Fruit fly (Drosophila melanogaster) whole organism, adult: Measurements from ENCODE around the gene TwdlE.

Experiments used
- CG11617 ChIP-seq: fragments of 200-800 bp; sonication (Bioruptor generic); optimal IDR thresholded peaks from 2 replicates; lab custom pipeline; 2017; ENCODE audit warnings: mild to moderate bottlenecking, missing biosample characterization, missing genetic modification reagents, missing genetic modification characterization
- CG12768 ChIP-seq: fragments of 200-800 bp; sonication (Bioruptor generic); optimal IDR thresholded peaks from 2 replicates; lab custom pipeline; 2017; ENCODE audit warnings: missing biosample characterization, missing genetic modification characterization, mild to moderate bottlenecking, moderate library complexity, missing genetic modification reagents
- CG14711 ChIP-seq: fragments of 200-800 bp; sonication (Bioruptor generic); optimal IDR thresholded peaks from 2 replicates; lab custom pipeline; 2018; ENCODE audit warnings: missing biosample characterization, mild to moderate bottlenecking, missing genetic modification characterization, moderate library complexity
- CG1620 ChIP-seq: fragments of 200-800 bp; sonication (Bioruptor generic); optimal IDR thresholded peaks from 2 replicates; lab custom pipeline; 2016; ENCODE audit warnings: missing biosample characterization, missing genetic modification characterization
- CG33017 ChIP-seq: fragments of 200-800 bp; sonication (Bioruptor generic); optimal IDR thresholded peaks from 2 replicates; lab custom pipeline; 2018; ENCODE audit warnings: missing biosample characterization, mild to moderate bottlenecking, missing genetic modification characterization, moderate library complexity
- CG5204 ChIP-seq: fragments of 200-800 bp; sonication (Bioruptor generic); optimal IDR thresholded peaks from 2 replicates; lab custom pipeline; 2016; ENCODE audit warnings: missing biosample characterization, missing genetic modification characterization
- CG7045 ChIP-seq: fragments of 200-800 bp; sonication (Bioruptor generic); optimal IDR thresholded peaks from 2 replicates; lab custom pipeline; 2017; ENCODE audit warnings: missing biosample characterization, mild to moderate bottlenecking, missing genetic modification characterization
- CG7101 ChIP-seq: fragments of 200-800 bp; sonication (Bioruptor generic); optimal IDR thresholded peaks from 2 replicates; lab custom pipeline; 2018; ENCODE audit warnings: missing biosample characterization, mild to moderate bottlenecking, missing genetic modification characterization, moderate library complexity
- Clk ChIP-seq: fragments of 200-800 bp; sonication (Bioruptor generic); optimal IDR thresholded peaks from 2 replicates; lab custom pipeline; 2017; ENCODE audit warnings: missing biosample characterization, missing genetic modification characterization
- Crg-1 ChIP-seq: fragments of 200-800 bp; sonication (Bioruptor generic); optimal IDR thresholded peaks from 2 replicates; lab custom pipeline; 2016; ENCODE audit warnings: missing biosample characterization, missing genetic modification characterization
- Hr96 ChIP-seq: fragments of 200-800 bp; sonication (Bioruptor generic); optimal IDR thresholded peaks from 2 replicates; lab custom pipeline; 2016; ENCODE audit warnings: missing biosample characterization, missing genetic modification characterization
- Mnt ChIP-seq: fragments of 200-800 bp; sonication (Bioruptor generic); optimal IDR thresholded peaks from 2 replicates; lab custom pipeline; 2016; ENCODE audit warnings: missing biosample characterization, mild to moderate bottlenecking, missing genetic modification characterization
- bab1 ChIP-seq: fragments of 200-800 bp; sonication (Bioruptor generic); optimal IDR thresholded peaks from 3 replicates; lab custom pipeline; 2019; ENCODE audit warnings: missing biosample characterization, mild to moderate bottlenecking, missing genetic modification characterization, moderate library complexity
- cic ChIP-seq: fragments of 200-800 bp; sonication (Bioruptor generic); optimal IDR thresholded peaks from 2 replicates; lab custom pipeline; 2017; ENCODE audit warnings: missing biosample characterization, mild to moderate bottlenecking, missing genetic modification characterization, moderate library complexity
- cnc ChIP-seq, 2 experiments: fragments of >200 bp; optimal IDR thresholded peaks; 2 replicates each; lab custom pipeline; 2017
- kay ChIP-seq: fragments of 200-800 bp; sonication (Bioruptor generic); peaks from one replicate; lab custom pipeline; 2016; ENCODE audit warnings: missing biosample characterization, missing genetic modification characterization, borderline replicate concordance
- ovo ChIP-seq: fragments of 200-800 bp; sonication (Bioruptor generic); optimal IDR thresholded peaks from 2 replicates; lab custom pipeline; 2016; ENCODE audit warnings: missing biosample characterization, missing genetic modification characterization
- pad ChIP-seq: fragments of 200-800 bp; sonication (Bioruptor generic); optimal IDR thresholded peaks from 3 replicates; lab custom pipeline; 2017; ENCODE audit warnings: missing biosample characterization, missing genetic modification characterization, mild to moderate bottlenecking, moderate library complexity, missing genetic modification reagents
- tj ChIP-seq: fragments of 200-800 bp; sonication (Bioruptor generic); optimal IDR thresholded peaks from 3 replicates; lab custom pipeline; 2017; ENCODE audit warnings: missing biosample characterization, mild to moderate bottlenecking, missing genetic modification characterization, moderate library complexity
- toe ChIP-seq: fragments of 200-800 bp; sonication (Bioruptor generic); optimal IDR thresholded peaks from 2 replicates; lab custom pipeline; 2016; ENCODE audit warnings: missing biosample characterization, missing genetic modification characterization

TwdlE gene

DNA sequence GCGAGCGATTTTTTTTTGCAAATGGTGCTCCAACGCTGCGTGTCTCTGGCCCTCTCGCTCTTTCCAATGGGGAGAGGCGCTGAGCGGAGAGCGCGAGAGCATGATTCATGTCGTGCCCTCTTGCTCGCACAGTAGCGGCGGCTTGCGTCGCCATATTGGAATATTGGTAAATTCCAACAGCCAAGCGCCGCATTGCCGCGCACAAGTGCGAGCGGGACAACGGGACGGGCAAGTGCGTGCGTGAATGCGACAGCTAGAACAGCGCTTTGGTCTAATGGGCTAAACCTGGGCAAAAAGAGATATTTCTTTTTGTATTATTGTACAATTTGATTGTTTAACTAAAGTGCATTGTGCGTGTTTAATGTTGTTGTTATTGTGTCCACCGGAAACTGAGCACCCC lies 32.4 kb downstream of the TwdlE start:
- TF ChIP-seq CG14711 (tag; lab: Kevin White, UChicago), result no peak
- TF ChIP-seq kay (GFP tag; lab: Kevin White, UChicago), result peak; percentile 100
- TF ChIP-seq CG12768 (GFP tag; lab: Kevin White, UChicago), result peak; percentile 50
- TF ChIP-seq CG1620 (GFP tag; lab: Kevin White, UChicago), result no peak
- TF ChIP-seq CG7045, result peak; percentile 19
- no peak for TF ChIP-seq CG11617 (GFP tag; lab: Kevin White, UChicago)
- no peak for TF ChIP-seq cnc (optimal IDR thresholded peaks at IDR 0.05; lab: Kevin White, UChicago)
- TF ChIP-seq Hr96 (GFP tag; lab: Kevin White, UChicago), result peak; percentile 26
- TF ChIP-seq cic (GFP tag; lab: Kevin White, UChicago), result peak; percentile 39
- peak; percentile 81 for TF ChIP-seq pad
- no peak for TF ChIP-seq CG7101 (tag; lab: Kevin White, UChicago)
- TF ChIP-seq tj, result peak; percentile 34
- TF ChIP-seq CG5204 (GFP tag; lab: Kevin White, UChicago), result no peak
- TF ChIP-seq bab1 (GFP tag; lab: Kevin White, UChicago), result no peak
- peak; percentile 57 for TF ChIP-seq ovo (GFP tag; lab: Kevin White, UChicago)
- TF ChIP-seq Crg-1 (GFP tag; lab: Kevin White, UChicago), result no peak
- TF ChIP-seq toe (GFP tag; lab: Kevin White, UChicago), result no peak
- TF ChIP-seq Clk (GFP tag; lab: Kevin White, UChicago), result peak; percentile 45
- peak; percentile 50 for TF ChIP-seq Mnt (GFP tag; lab: Kevin White, UChicago)
- TF ChIP-seq CG33017, result no peak

DNA sequence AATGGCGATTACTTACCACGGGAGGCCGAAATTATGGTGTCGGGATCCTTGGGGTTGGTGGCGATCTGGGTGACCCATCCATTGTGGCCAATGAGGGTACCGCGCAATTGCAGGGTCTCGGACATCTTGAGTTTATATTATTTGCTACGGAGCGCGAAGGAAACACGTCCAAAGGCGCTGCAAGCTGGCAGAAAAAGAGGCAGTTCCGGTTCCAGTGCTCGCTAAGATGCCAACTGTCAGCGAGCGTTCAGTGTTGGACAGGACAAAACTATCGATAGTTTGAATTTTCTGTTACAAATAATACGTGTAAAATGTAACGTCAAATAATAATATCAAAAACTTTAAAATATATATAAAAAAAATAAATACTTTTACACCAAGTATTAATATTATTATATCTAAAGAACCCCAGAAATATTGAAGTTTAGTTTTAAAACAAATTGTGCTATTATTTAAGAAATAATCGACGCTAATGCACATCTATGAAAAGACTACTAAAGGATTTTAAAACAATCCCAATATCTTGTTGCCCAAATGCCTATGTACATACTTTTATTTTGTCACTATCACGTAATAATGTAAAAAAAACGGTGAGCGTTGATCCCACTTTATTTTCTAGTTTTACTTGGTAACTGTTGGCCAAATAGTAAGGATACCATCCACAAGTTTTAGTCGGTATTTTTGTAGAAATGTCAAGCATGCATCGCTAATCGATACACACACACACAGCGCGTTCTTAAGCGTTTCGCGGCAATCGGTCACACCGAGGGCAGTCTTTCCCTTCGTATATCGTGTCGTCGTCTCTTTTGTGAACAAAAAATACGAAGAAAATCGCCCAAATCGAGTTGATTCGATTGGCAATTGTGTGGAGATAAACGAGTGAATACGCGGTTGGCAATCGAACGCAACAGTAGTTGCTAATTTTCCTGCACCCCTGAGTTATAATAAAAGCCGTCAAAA lies 33.3 kb downstream of the TwdlE start, which contains the start of the genes Rack1 and mts:
TSS of gene Rack1 (minus strand) at position 271 of the 960 bp plus-strand sequence.
TSS of gene mts (plus strand) at position 606 of the 960 bp plus-strand sequence.
- TF ChIP-seq Crg-1 (GFP tag; lab: Kevin White, UChicago) (peak; percentile 96), tj (peak; percentile 82), bab1 (GFP tag; lab: Kevin White, UChicago) (peak; percentile 74), CG12768 (GFP tag; lab: Kevin White, UChicago) (peak; percentile 93), cnc (optimal IDR thresholded peaks at IDR 0.05; lab: Kevin White, UChicago) (no peak), Clk (GFP tag; lab: Kevin White, UChicago) (peak; percentile 84), CG14711 (tag; lab: Kevin White, UChicago) (peak; percentile 75), CG7101 (tag; lab: Kevin White, UChicago) (peak; percentile 94), cic (GFP tag; lab: Kevin White, UChicago) (peak; percentile 48), CG5204 (GFP tag; lab: Kevin White, UChicago) (no peak), ovo (GFP tag; lab: Kevin White, UChicago) (peak; percentile 94), Hr96 (GFP tag; lab: Kevin White, UChicago) (peak; percentile 85), CG7045 (peak; percentile 87), CG1620 (GFP tag; lab: Kevin White, UChicago) (peak; percentile 88), kay (GFP tag; lab: Kevin White, UChicago) (peak; percentile 84), CG33017 (peak; percentile 85), CG11617 (GFP tag; lab: Kevin White, UChicago) (peak; percentile 92), Mnt (GFP tag; lab: Kevin White, UChicago) (peak; percentile 94), pad (peak; percentile 82), toe (GFP tag; lab: Kevin White, UChicago) (peak; percentile 80)

DNA sequence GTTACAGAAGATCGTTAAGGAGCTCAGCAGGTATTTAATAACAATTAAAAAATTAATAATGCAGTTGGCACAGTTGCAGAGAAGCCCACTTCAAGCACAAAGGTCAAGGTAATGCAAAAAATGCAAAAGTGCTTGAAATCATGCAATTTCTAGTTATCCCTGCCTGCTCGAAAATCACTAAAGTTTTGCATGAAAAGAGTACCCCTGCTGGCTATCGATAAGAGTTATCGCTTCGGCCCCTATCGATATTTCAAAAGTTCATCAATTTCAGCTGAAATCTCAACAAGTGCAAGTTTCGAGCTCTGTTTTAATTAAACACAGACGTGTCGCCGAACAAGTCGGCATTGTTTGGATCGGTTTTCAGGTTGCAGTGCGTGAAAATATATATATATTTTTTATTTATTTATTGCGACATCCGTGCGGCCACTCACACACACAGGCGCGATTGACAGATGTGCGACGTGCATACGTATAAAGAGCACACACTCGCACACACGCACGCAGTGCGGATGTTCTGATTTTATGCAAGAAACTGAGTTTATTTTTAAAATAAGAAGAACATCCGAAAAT lies 39.3 kb downstream of the TwdlE start:
- peak; percentile 55 for TF ChIP-seq bab1 (GFP tag; lab: Kevin White, UChicago)
- peak; percentile 20 for TF ChIP-seq CG12768 (GFP tag; lab: Kevin White, UChicago)
- peak; percentile 20 for TF ChIP-seq CG14711 (tag; lab: Kevin White, UChicago)
- TF ChIP-seq Mnt (GFP tag; lab: Kevin White, UChicago), result peak; percentile 39
- peak; percentile 63 for TF ChIP-seq CG1620 (GFP tag; lab: Kevin White, UChicago)
- peak; percentile 68 for TF ChIP-seq Hr96 (GFP tag; lab: Kevin White, UChicago)
- no peak for TF ChIP-seq Clk (GFP tag; lab: Kevin White, UChicago)
- no peak for TF ChIP-seq ovo (GFP tag; lab: Kevin White, UChicago)
- no peak for TF ChIP-seq CG5204 (GFP tag; lab: Kevin White, UChicago)
- TF ChIP-seq pad, result no peak
- TF ChIP-seq Crg-1 (GFP tag; lab: Kevin White, UChicago), result peak; percentile 32
- TF ChIP-seq cic (GFP tag; lab: Kevin White, UChicago), result peak; percentile 13
- TF ChIP-seq CG7045, result peak; percentile 12
- TF ChIP-seq tj, result peak; percentile 16
- no peak for TF ChIP-seq cnc (optimal IDR thresholded peaks at IDR 0.05; lab: Kevin White, UChicago)
- TF ChIP-seq kay (GFP tag; lab: Kevin White, UChicago), result no peak
- TF ChIP-seq CG7101 (tag; lab: Kevin White, UChicago), result no peak
- peak; percentile 50 for TF ChIP-seq CG11617 (GFP tag; lab: Kevin White, UChicago)
- no peak for TF ChIP-seq CG33017
- TF ChIP-seq toe (GFP tag; lab: Kevin White, UChicago), result peak; percentile 81

DNA sequence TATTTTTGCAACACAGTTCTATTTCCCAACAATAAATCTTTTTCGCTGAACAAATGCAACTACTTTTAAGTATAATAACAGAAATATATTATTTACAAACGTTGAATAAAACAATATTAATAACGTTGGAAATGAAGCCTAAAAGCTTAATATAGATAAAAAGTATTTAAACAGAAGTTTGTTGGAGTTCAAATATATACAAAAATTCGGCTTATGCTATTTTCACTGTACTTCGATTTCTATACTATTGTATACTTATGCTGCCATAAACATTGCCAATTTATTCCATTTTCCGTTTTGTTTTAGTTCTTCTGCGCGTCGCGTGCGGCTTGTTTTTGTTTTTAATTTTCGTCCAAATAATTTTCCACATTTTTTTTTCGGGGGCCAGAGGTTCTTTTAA lies 39.8 kb downstream of the TwdlE start, which contains the start of gene CG7115:
TSS of gene CG7115 (plus strand) at position 301 of the 400 bp plus-strand sequence.
- no peak for TF ChIP-seq tj
- TF ChIP-seq cnc (optimal IDR thresholded peaks at IDR 0.05; lab: Kevin White, UChicago), result no peak
- no peak for TF ChIP-seq bab1 (GFP tag; lab: Kevin White, UChicago)
- TF ChIP-seq ovo (GFP tag; lab: Kevin White, UChicago), result no peak
- TF ChIP-seq kay (GFP tag; lab: Kevin White, UChicago), result no peak
- TF ChIP-seq Crg-1 (GFP tag; lab: Kevin White, UChicago), result no peak
- no peak for TF ChIP-seq CG1620 (GFP tag; lab: Kevin White, UChicago)
- no peak for TF ChIP-seq toe (GFP tag; lab: Kevin White, UChicago)
- TF ChIP-seq CG33017, result no peak
- TF ChIP-seq Hr96 (GFP tag; lab: Kevin White, UChicago), result no peak
- no peak for TF ChIP-seq CG14711 (tag; lab: Kevin White, UChicago)
- no peak for TF ChIP-seq Clk (GFP tag; lab: Kevin White, UChicago)
- no peak for TF ChIP-seq CG11617 (GFP tag; lab: Kevin White, UChicago)
- no peak for TF ChIP-seq CG7045
- no peak for TF ChIP-seq cic (GFP tag; lab: Kevin White, UChicago)
